Fruit fly (Drosophila melanogaster) whole organism: ENCODE results near the gene Pis.

ENCODE experiments used
- CG8478 ChIP-seq: fragments of >200 bp; optimal IDR thresholded peaks from 2 replicates; lab custom pipeline; 2018; ENCODE audit warnings: inconsistent platforms
- EcR ChIP-seq, 2 experiments: fragments of >200 bp; optimal IDR thresholded peaks; 2 replicates each; lab custom pipeline; 2017; ENCODE audit warnings: missing biosample characterization in 2 of 2, missing genetic modification characterization in 2 of 2, missing genetic modification reagents in 2 of 2
- psq ChIP-seq: fragments of >200 bp; optimal IDR thresholded peaks from 2 replicates; lab custom pipeline; 2017

DNA sequence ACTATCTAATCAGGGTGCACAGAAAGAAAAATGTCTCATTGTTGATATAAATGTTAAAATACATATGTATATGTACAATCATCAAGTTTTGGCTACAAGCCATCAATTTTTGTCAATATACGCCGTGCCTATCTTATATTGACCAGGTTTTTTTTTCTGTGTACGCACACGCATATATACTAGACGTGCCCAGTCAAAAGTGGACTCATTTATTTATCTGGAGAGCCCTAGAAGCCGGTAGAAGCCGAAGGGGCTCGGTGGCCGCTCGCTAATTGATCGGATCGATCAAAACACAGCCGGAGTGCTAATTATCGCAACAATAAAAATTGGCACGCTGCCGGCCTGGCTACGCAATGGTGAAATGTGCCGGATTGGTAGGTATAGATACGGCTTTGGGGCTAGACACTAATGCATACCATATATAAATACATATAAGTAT is 36.7 kb upstream of the Pis start:
- TF ChIP-seq psq (lab: Kevin White, UChicago) (no peak), CG8478 (lab: Kevin White, UChicago) (no peak), EcR (GFP tag; optimal IDR thresholded peaks at IDR 0.05; lab: Kevin White, UChicago) (no peak)
